Fruit fly (Drosophila melanogaster): ENCODE results near the gene Nepl21.

DNA sequence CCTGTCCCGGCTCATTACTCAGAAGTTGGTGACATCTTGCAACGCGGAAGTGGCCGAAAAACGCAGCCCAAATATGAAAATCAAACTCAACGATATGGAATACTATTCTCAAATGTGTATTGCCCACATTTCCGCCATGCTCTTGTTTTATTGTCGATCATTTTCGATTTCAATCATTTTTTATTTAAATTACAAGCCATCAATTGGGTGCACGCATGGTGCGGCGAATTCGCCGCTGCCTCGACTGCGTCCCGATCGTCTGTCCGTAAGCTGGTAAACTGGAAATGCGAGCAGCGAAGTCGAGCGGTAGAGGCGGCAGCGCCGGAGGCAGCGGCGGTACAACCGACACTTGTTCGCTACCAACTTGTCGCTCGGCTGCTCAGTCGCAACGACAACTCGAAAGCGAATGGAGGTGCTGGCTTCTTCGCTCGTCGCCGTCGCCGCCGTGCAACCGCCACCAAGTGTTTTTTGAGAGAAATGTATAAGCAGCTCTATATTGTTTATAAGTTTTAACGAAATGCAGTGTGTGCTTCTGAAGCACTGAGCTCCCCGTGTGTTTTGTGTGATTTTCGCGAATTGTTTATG lies 8.1 kb downstream of the Nepl21 start:
- TF ChIP-seq EcR (GFP tag; optimal IDR thresholded peaks at IDR 0.05) (no peak), usp (GFP tag; optimal IDR thresholded peaks at IDR 0.05) (no peak), psq (optimal IDR thresholded peaks at IDR 0.05) (no peak), pan (optimal IDR thresholded peaks at IDR 0.05) (no peak), CG8478 (optimal IDR thresholded peaks at IDR 0.05) (no peak)
